Fruit fly (Drosophila melanogaster) whole organism, embryonic: ENCODE measurements around the gene gl.

Source experiments
- Aef1 ChIP-seq: fragments of 200-800 bp; sonication (Bioruptor generic); IDR thresholded peaks from 3 replicates; pipeline ENCODE4 v1.3.6; 2022; ENCODE audit warnings: missing biosample characterization, missing genetic modification characterization
- Atf3 ChIP-seq: fragments of 200-800 bp; sonication (Bioruptor generic); optimal IDR thresholded peaks from 3 replicates; lab custom pipeline; 2016; ENCODE audit warnings: missing biosample characterization, missing genetic modification characterization
- CG12155 ChIP-seq: fragments of 200-800 bp; sonication (Bioruptor generic); optimal IDR thresholded peaks from 3 replicates; lab custom pipeline; 2016; ENCODE audit warnings: missing biosample characterization, missing genetic modification characterization
- CG12236 ChIP-seq: fragments of 200-800 bp; sonication (Bioruptor generic); optimal IDR thresholded peaks from 2 replicates; lab custom pipeline; 2016; ENCODE audit warnings: missing biosample characterization, missing genetic modification characterization
- CG12659 ChIP-seq: fragments of 200-800 bp; sonication (Bioruptor generic); optimal IDR thresholded peaks from 3 replicates; lab custom pipeline; 2017; ENCODE audit warnings: mild to moderate bottlenecking, missing biosample characterization, missing genetic modification reagents, missing genetic modification characterization
- CG12769 ChIP-seq: fragments of 200-800 bp; sonication (Bioruptor generic); optimal IDR thresholded peaks from 2 replicates; lab custom pipeline; 2019; ENCODE audit warnings: missing biosample characterization, mild to moderate bottlenecking, missing genetic modification characterization, moderate library complexity
- CG13775 ChIP-seq: fragments of 200-800 bp; sonication (Bioruptor generic); optimal IDR thresholded peaks from 3 replicates; lab custom pipeline; 2017; ENCODE audit warnings: missing biosample characterization, mild to moderate bottlenecking, missing genetic modification characterization
- CG15601 ChIP-seq: fragments of 200-800 bp; sonication (Bioruptor generic); optimal IDR thresholded peaks from 3 replicates; lab custom pipeline; 2019; ENCODE audit warnings: missing biosample characterization, mild to moderate bottlenecking, missing genetic modification characterization, moderate library complexity
- CG1647 ChIP-seq: fragments of 200-800 bp; sonication (Bioruptor generic); optimal IDR thresholded peaks from 3 replicates; lab custom pipeline; 2016; ENCODE audit warnings: missing biosample characterization, missing genetic modification characterization
- CG17802 ChIP-seq: fragments of 200-800 bp; sonication (Bioruptor generic); optimal IDR thresholded peaks from 2 replicates; lab custom pipeline; 2018; ENCODE audit warnings: missing biosample characterization, mild to moderate bottlenecking, missing genetic modification characterization, moderate library complexity
- CG17912 ChIP-seq: fragments of 200-800 bp; sonication (Bioruptor generic); optimal IDR thresholded peaks from 2 replicates; lab custom pipeline; 2018; ENCODE audit warnings: missing biosample characterization, mild to moderate bottlenecking, missing genetic modification characterization
- CG33557 ChIP-seq: fragments of 200-800 bp; sonication (Bioruptor generic); optimal IDR thresholded peaks from 2 replicates; lab custom pipeline; 2019; ENCODE audit warnings: missing biosample characterization, mild to moderate bottlenecking, missing genetic modification characterization, moderate library complexity
- CG4707 ChIP-seq: fragments of 200-800 bp; sonication (Bioruptor generic); optimal IDR thresholded peaks from 2 replicates; lab custom pipeline; 2018; ENCODE audit warnings: missing biosample characterization, mild to moderate bottlenecking, missing genetic modification characterization, moderate library complexity
- CG4730 ChIP-seq: fragments of 200-800 bp; sonication (Bioruptor generic); IDR thresholded peaks from 2 replicates; pipeline ENCODE4 v1.3.6; 2022; ENCODE audit warnings: missing biosample characterization, missing genetic modification characterization
- CG4854 ChIP-seq: fragments of 200-800 bp; sonication (Bioruptor generic); optimal IDR thresholded peaks from 2 replicates; lab custom pipeline; 2016; ENCODE audit warnings: missing biosample characterization, missing genetic modification characterization, inconsistent platforms
- CG6272 ChIP-seq: fragments of 200-800 bp; sonication (Bioruptor generic); IDR thresholded peaks from 2 replicates; pipeline ENCODE4 v1.3.6; 2022; ENCODE audit warnings: missing biosample characterization, missing genetic modification characterization
- CG6689 ChIP-seq: fragments of 200-800 bp; sonication (Bioruptor generic); IDR thresholded peaks from 2 replicates; pipeline ENCODE4 v1.3.6; 2022; ENCODE audit warnings: missing biosample characterization, missing genetic modification characterization
- CG6813 ChIP-seq: fragments of 200-800 bp; sonication (Bioruptor generic); optimal IDR thresholded peaks from 2 replicates; lab custom pipeline; 2017; ENCODE audit warnings: missing biosample characterization, missing genetic modification characterization, mild to moderate bottlenecking, moderate library complexity, missing genetic modification reagents
- CG7271 ChIP-seq: fragments of 200-800 bp; sonication (Bioruptor generic); optimal IDR thresholded peaks from 2 replicates; lab custom pipeline; 2018; ENCODE audit warnings: missing biosample characterization, mild to moderate bottlenecking, missing genetic modification characterization, moderate library complexity
- CG7745 ChIP-seq: fragments of 200-800 bp; sonication (Bioruptor generic); optimal IDR thresholded peaks from 2 replicates; lab custom pipeline; 2018; ENCODE audit warnings: missing biosample characterization, mild to moderate bottlenecking, missing genetic modification characterization, moderate library complexity
- CG8478 ChIP-seq: fragments of >200 bp; optimal IDR thresholded peaks from 2 replicates; lab custom pipeline; 2018
- CG9215 ChIP-seq: fragments of 200-800 bp; sonication (Bioruptor generic); IDR thresholded peaks from 2 replicates; pipeline ENCODE4 v1.3.6; 2022; ENCODE audit warnings: missing biosample characterization, missing genetic modification characterization
- CG9727 ChIP-seq: fragments of 200-800 bp; sonication (Bioruptor generic); optimal IDR thresholded peaks from 3 replicates; lab custom pipeline; 2017; ENCODE audit warnings: missing biosample characterization, mild to moderate bottlenecking, missing genetic modification characterization
- Dfd ChIP-seq, 2 experiments: fragments of >200 bp; optimal IDR thresholded peaks; 2 replicates each; lab custom pipeline; 2017; ENCODE audit warnings: missing biosample characterization in 2 of 2, missing genetic modification characterization in 2 of 2
- E2f1 ChIP-seq: fragments of 200-800 bp; sonication (Bioruptor generic); IDR thresholded peaks from 2 replicates; pipeline ENCODE4 v1.3.6; 2022; ENCODE audit warnings: missing biosample characterization, missing genetic modification characterization
- H2.0 ChIP-seq: fragments of 200-800 bp; sonication (Bioruptor generic); IDR thresholded peaks from 2 replicates; pipeline ENCODE4 v1.3.6; 2022; ENCODE audit warnings: missing biosample characterization, missing genetic modification characterization
- HLH4C ChIP-seq: fragments of 200-800 bp; sonication (Bioruptor generic); IDR thresholded peaks from 3 replicates; pipeline ENCODE4 v1.3.6; 2022; ENCODE audit warnings: missing biosample characterization, missing genetic modification characterization; ENCODE audit not compliant: partially characterized antibody
- Hr78 ChIP-seq, 2 experiments: fragments of 200-800 bp in 1 of 2; fragments of >200 bp in 1 of 2; sonication (Bioruptor generic) in 1 of 2; optimal IDR thresholded peaks; 2 replicates each; lab custom pipeline; 2017 to 2019; ENCODE audit warnings: missing biosample characterization in 2 of 2, missing genetic modification characterization in 2 of 2, mild to moderate bottlenecking in 1 of 2, moderate library complexity in 1 of 2
- Hsf ChIP-seq: fragments of 200-800 bp; sonication (Bioruptor generic); optimal IDR thresholded peaks from 3 replicates; lab custom pipeline; 2016; ENCODE audit warnings: missing biosample characterization, missing genetic modification characterization
- Med ChIP-seq: fragments of 200-800 bp; sonication (Bioruptor generic); peaks from one replicate; lab custom pipeline; 2016; ENCODE audit warnings: missing biosample characterization, missing genetic modification characterization, mild to moderate bottlenecking, inconsistent platforms, moderate library complexity
- Nf-YA ChIP-seq: fragments of 200-800 bp; sonication (Bioruptor generic); IDR thresholded peaks from 2 replicates; pipeline ENCODE4 v1.3.6; 2022; ENCODE audit warnings: missing biosample characterization, missing genetic modification characterization
- Optix ChIP-seq: fragments of 200-800 bp; sonication (Bioruptor generic); IDR thresholded peaks from 3 replicates; pipeline ENCODE4 v1.3.6; 2022; ENCODE audit warnings: missing biosample characterization, missing genetic modification characterization
- Pdp1 ChIP-seq, 2 experiments: fragments of 200-800 bp; sonication (Bioruptor generic); optimal IDR thresholded peaks; 3 replicates each; lab custom pipeline; 2016; ENCODE audit warnings: missing biosample characterization in 2 of 2, missing genetic modification characterization in 2 of 2, mild to moderate bottlenecking in 1 of 2, moderate library complexity in 1 of 2
- Rfx ChIP-seq: fragments of 200-800 bp; sonication (Bioruptor generic); IDR thresholded peaks from 2 replicates; pipeline ENCODE4 v1.3.6; 2022; ENCODE audit warnings: missing biosample characterization, missing genetic modification characterization
- Sox100B ChIP-seq: fragments of 200-800 bp; sonication (Bioruptor generic); optimal IDR thresholded peaks from 3 replicates; lab custom pipeline; 2018; ENCODE audit warnings: missing biosample characterization, mild to moderate bottlenecking, missing genetic modification characterization
- Spps ChIP-seq: fragments of 200-800 bp; sonication (Bioruptor generic); optimal IDR thresholded peaks from 2 replicates; lab custom pipeline; 2018; ENCODE audit warnings: missing biosample characterization, mild to moderate bottlenecking, missing genetic modification characterization
- Sry-δ ChIP-seq: fragments of 200-800 bp; sonication (Bioruptor generic); optimal IDR thresholded peaks from 2 replicates; lab custom pipeline; 2016; ENCODE audit warnings: missing biosample characterization, missing genetic modification characterization
- chinmo ChIP-seq: fragments of 200-800 bp; sonication (Bioruptor generic); IDR thresholded peaks from 4 replicates; pipeline ENCODE4 v1.3.6; 2022; ENCODE audit warnings: missing biosample characterization, missing genetic modification characterization; ENCODE audit not compliant: partially characterized antibody
- ci ChIP-seq: fragments of 200-800 bp; sonication (Bioruptor generic); IDR thresholded peaks from 3 replicates; pipeline ENCODE4 v1.3.6; 2022; ENCODE audit warnings: missing biosample characterization, missing genetic modification characterization
- crc ChIP-seq: fragments of 200-800 bp; sonication (Bioruptor generic); optimal IDR thresholded peaks from 2 replicates; lab custom pipeline; 2016; ENCODE audit warnings: missing biosample characterization, missing genetic modification characterization
- ewg ChIP-seq: fragments of 200-800 bp; sonication (Bioruptor generic); optimal IDR thresholded peaks from 3 replicates; lab custom pipeline; 2017; ENCODE audit warnings: mild to moderate bottlenecking, missing biosample characterization, missing genetic modification reagents, missing genetic modification characterization
- fd64A ChIP-seq: fragments of 200-800 bp; sonication (Bioruptor generic); optimal IDR thresholded peaks from 3 replicates; lab custom pipeline; 2018; ENCODE audit warnings: missing biosample characterization, mild to moderate bottlenecking, missing genetic modification characterization
- gem ChIP-seq: fragments of 200-800 bp; sonication (Bioruptor generic); optimal IDR thresholded peaks from 2 replicates; lab custom pipeline; 2019; ENCODE audit warnings: missing biosample characterization, mild to moderate bottlenecking, missing genetic modification characterization, moderate library complexity
- hbn ChIP-seq: fragments of 200-800 bp; sonication (Bioruptor generic); IDR thresholded peaks from 2 replicates; pipeline ENCODE4 v1.3.6; 2022; ENCODE audit warnings: missing biosample characterization, missing genetic modification characterization; ENCODE audit not compliant: partially characterized antibody
- lov ChIP-seq, 2 experiments: fragments of 200-800 bp in 1 of 2; fragments of >200 bp in 1 of 2; sonication (Bioruptor generic) in 1 of 2; IDR thresholded peaks in 1 of 2; optimal IDR thresholded peaks in 1 of 2; 2 replicates in 1 of 2; 3 replicates in 1 of 2; pipeline versions ENCODE4 v1.3.6 to Lab custom; 2017 to 2022; ENCODE audit warnings: missing biosample characterization in 1 of 2, missing genetic modification characterization in 1 of 2
- otp ChIP-seq: fragments of 200-800 bp; sonication (Bioruptor generic); IDR thresholded peaks from 3 replicates; pipeline ENCODE4, ENCODE4 v1.3.6; 2022; ENCODE audit warnings: missing biosample characterization, missing genetic modification characterization
- peb ChIP-seq: fragments of 200-800 bp; sonication (Bioruptor generic); IDR thresholded peaks from 2 replicates; pipeline ENCODE4 v1.3.6; 2022; ENCODE audit warnings: missing biosample characterization, missing genetic modification characterization
- row ChIP-seq: fragments of 200-800 bp; sonication (Bioruptor generic); IDR thresholded peaks from 3 replicates; pipeline ENCODE4 v1.3.6; 2022; ENCODE audit warnings: missing biosample characterization, missing genetic modification characterization
- seq ChIP-seq: fragments of 200-800 bp; sonication (Bioruptor generic); IDR thresholded peaks from 2 replicates; pipeline ENCODE4 v1.3.6; 2022; ENCODE audit warnings: missing biosample characterization, missing genetic modification characterization
- zfh1 ChIP-seq: fragments of 200-800 bp; sonication (Bioruptor generic); IDR thresholded peaks from 3 replicates; pipeline ENCODE4 v1.3.6; 2022; ENCODE audit warnings: missing biosample characterization, missing genetic modification characterization

The gl gene

dm6 chr3R:18380251-18380812 is 7.8 kb upstream of the gl start (continued):
- no peak for TF ChIP-seq Atf3 (GFP tag; lab: Kevin White, UChicago)
- peak in 1 of 2 experiments; percentile 90 for TF ChIP-seq Pdp1 (GFP tag; optimal IDR thresholded peaks at IDR 0.05; lab: Kevin White, UChicago)
- TF ChIP-seq gem (tag; lab: Kevin White, UChicago) = no peak
- no peak for TF ChIP-seq lov (optimal IDR thresholded peaks at IDR 0.05; lab: Kevin White, UChicago)
- TF ChIP-seq lov (GFP tag; IDR thresholded peaks at IDR 0.05; lab: Robert Waterston, UW) = 0 out of 3 replicates have a peak, but pooled peaks have one; percentile 33
- TF ChIP-seq zfh1 (GFP tag; lab: Robert Waterston, UW) = no peak
- no peak for TF ChIP-seq CG4730 (GFP tag; lab: Robert Waterston, UW)
- no peak for TF ChIP-seq fd64A (GFP tag; lab: Kevin White, UChicago)
- TF ChIP-seq CG8478 = no peak
- TF ChIP-seq peb = no peak
- no peak for TF ChIP-seq H2.0 (GFP tag; lab: Robert Waterston, UW)
- peak; percentile 34 for TF ChIP-seq Med (GFP tag; lab: Kevin White, UChicago)
- TF ChIP-seq Sox100B (GFP tag; lab: Kevin White, UChicago) = no peak
- no peak for TF ChIP-seq Optix (GFP tag; lab: Robert Waterston, UW)
- TF ChIP-seq crc (GFP tag; lab: Kevin White, UChicago) = no peak
- TF ChIP-seq CG15601 (tag; lab: Kevin White, UChicago) = peak; percentile 74
- no peak for TF ChIP-seq CG33557 (GFP tag; lab: Kevin White, UChicago)
- TF ChIP-seq hbn (GFP tag; lab: Robert Waterston, UW) = no peak
- no peak for TF ChIP-seq CG6272
- TF ChIP-seq CG12769 = peak; percentile 37
- no peak for TF ChIP-seq Sry-δ (GFP tag; lab: Kevin White, UChicago)
- TF ChIP-seq CG6813 = no peak
- TF ChIP-seq HLH4C (GFP tag; lab: Robert Waterston, UW) = no peak
- TF ChIP-seq Hsf = no peak
- no peak for TF ChIP-seq CG17802 (tag; lab: Kevin White, UChicago)
- no peak for TF ChIP-seq Dfd (GFP tag; optimal IDR thresholded peaks at IDR 0.05; lab: Kevin White, UChicago)
- no peak for TF ChIP-seq CG9727 (GFP tag; lab: Kevin White, UChicago)
- TF ChIP-seq CG17912 (GFP tag; lab: Kevin White, UChicago) = no peak
- TF ChIP-seq chinmo (GFP tag; lab: Robert Waterston, UW) = 0 out of 4 replicates have a peak, but pooled peaks have one; percentile 33

dm6 chr3R:18371346-18371745 is 1.2 kb downstream of the gl start:
- TF ChIP-seq CG1647 (no peak), ci (GFP tag; lab: Robert Waterston, UW) (peak; percentile 44; the same call in 1 of the 3 replicates), seq (GFP tag; lab: Robert Waterston, UW) (peak; percentile 55), CG12659 (GFP tag; lab: Kevin White, UChicago) (no peak), CG17802 (tag; lab: Kevin White, UChicago) (no peak), CG6689 (GFP tag; lab: Robert Waterston, UW) (0 out of 2 replicates have a peak, but pooled peaks have one; percentile 11), Rfx (GFP tag; lab: Robert Waterston, UW) (peak; percentile 62; the same call in 1 of the 2 replicates), CG12236 (no peak), CG9215 (GFP tag; lab: Robert Waterston, UW) (no peak; the same call in 1 of the 2 replicates), CG12155 (no peak), ewg (GFP tag; lab: Kevin White, UChicago) (peak; percentile 7), Nf-YA (GFP tag; lab: Robert Waterston, UW) (0 out of 2 replicates have a peak, but pooled peaks have one; percentile 19), E2f1 (GFP tag; lab: Robert Waterston, UW) (0 out of 2 replicates have a peak, but pooled peaks have one; percentile 19), CG7745 (tag; lab: Kevin White, UChicago) (no peak), Hr78 (GFP tag; optimal IDR thresholded peaks at IDR 0.05; lab: Kevin White, UChicago) (no peak), CG4854 (GFP tag; lab: Kevin White, UChicago) (no peak), CG13775 (GFP tag; lab: Kevin White, UChicago) (no peak), otp (GFP tag; lab: Robert Waterston, UW) (0 out of 3 replicates have a peak, but pooled peaks have one; percentile 39), CG7271 (tag; lab: Kevin White, UChicago) (no peak), row (GFP tag; lab: Robert Waterston, UW) (peak; percentile 72), Spps (tag; lab: Kevin White, UChicago) (no peak), Aef1 (GFP tag; lab: Robert Waterston, UW) (no peak), CG4707 (peak; percentile 84)
